Fruit fly (Drosophila melanogaster) whole organism, embryonic: ENCODE measurements around the gene Cpr64Ad.
A peak's percentile ranks its signal among the peaks of the same experiment; 100 is the strongest.

ENCODE experiments used
- Atf6 ChIP-seq: fragments of 200-800 bp; sonication (Bioruptor generic); IDR thresholded peaks from 2 replicates; pipeline ENCODE4 v1.3.6; 2022; ENCODE audit warnings: missing biosample characterization, missing genetic modification characterization
- Blimp-1 ChIP-seq: fragments of 200-800 bp; sonication (Bioruptor generic); optimal IDR thresholded peaks from 3 replicates; lab custom pipeline; 2018; ENCODE audit warnings: missing biosample characterization, missing genetic modification characterization, mild to moderate bottlenecking, moderate library complexity, missing genetic modification reagents
- BtbVII ChIP-seq: fragments of 200-800 bp; sonication (Bioruptor generic); optimal IDR thresholded peaks from 3 replicates; lab custom pipeline; 2017; ENCODE audit warnings: missing biosample characterization, mild to moderate bottlenecking, missing genetic modification characterization
- CG12391 ChIP-seq: fragments of 200-800 bp; sonication (Bioruptor generic); optimal IDR thresholded peaks from 3 replicates; lab custom pipeline; 2018; ENCODE audit warnings: missing biosample characterization, mild to moderate bottlenecking, missing genetic modification characterization, moderate library complexity
- CG12659 ChIP-seq: fragments of 200-800 bp; sonication (Bioruptor generic); optimal IDR thresholded peaks from 3 replicates; lab custom pipeline; 2017; ENCODE audit warnings: mild to moderate bottlenecking, missing biosample characterization, missing genetic modification reagents, missing genetic modification characterization
- CG12744 ChIP-seq: fragments of 200-800 bp; sonication (Bioruptor generic); optimal IDR thresholded peaks from 2 replicates; lab custom pipeline; 2016; ENCODE audit warnings: missing biosample characterization, missing genetic modification characterization
- CG13775 ChIP-seq: fragments of 200-800 bp; sonication (Bioruptor generic); optimal IDR thresholded peaks from 3 replicates; lab custom pipeline; 2017; ENCODE audit warnings: missing biosample characterization, mild to moderate bottlenecking, missing genetic modification characterization
- CG14860 ChIP-seq: fragments of 200-800 bp; sonication (Bioruptor generic); IDR thresholded peaks from 3 replicates; pipeline ENCODE4 v1.3.6; 2022; ENCODE audit warnings: missing biosample characterization, missing genetic modification characterization; ENCODE audit not compliant: partially characterized antibody
- CG1529 ChIP-seq: fragments of 200-800 bp; sonication (Bioruptor generic); optimal IDR thresholded peaks from 3 replicates; lab custom pipeline; 2018; ENCODE audit warnings: missing biosample characterization, missing genetic modification characterization
- CG15514 ChIP-seq: fragments of 200-800 bp; sonication (Bioruptor generic); optimal IDR thresholded peaks from 3 replicates; lab custom pipeline; 2017; ENCODE audit warnings: missing biosample characterization, missing genetic modification characterization, mild to moderate bottlenecking, moderate library complexity, missing genetic modification reagents
- CG18262 ChIP-seq: fragments of 200-800 bp; optimal IDR thresholded peaks from 3 replicates; lab custom pipeline; 2019; ENCODE audit warnings: missing biosample characterization, mild to moderate bottlenecking, missing genetic modification characterization, moderate library complexity
- CG18764 ChIP-seq: fragments of 200-800 bp; sonication (Bioruptor generic); optimal IDR thresholded peaks from 3 replicates; lab custom pipeline; 2016; ENCODE audit warnings: missing biosample characterization, missing genetic modification characterization
- CG2120 ChIP-seq: fragments of 200-800 bp; sonication (Bioruptor generic); optimal IDR thresholded peaks from 3 replicates; lab custom pipeline; 2016; ENCODE audit warnings: missing biosample characterization, missing genetic modification characterization
- CG2712 ChIP-seq: fragments of 200-800 bp; optimal IDR thresholded peaks from 3 replicates; lab custom pipeline; 2019; ENCODE audit warnings: missing biosample characterization, mild to moderate bottlenecking, missing genetic modification characterization, moderate library complexity
- CG32767 ChIP-seq: fragments of 200-800 bp; sonication (Bioruptor generic); IDR thresholded peaks from 2 replicates; pipeline ENCODE4 v1.3.6; 2022; ENCODE audit warnings: missing biosample characterization, missing genetic modification characterization
- CG34224 ChIP-seq: fragments of 200-800 bp; sonication (Bioruptor generic); IDR thresholded peaks from 3 replicates; pipeline ENCODE4 v1.3.6; 2022; ENCODE audit warnings: missing biosample characterization, missing genetic modification characterization; ENCODE audit not compliant: partially characterized antibody
- CG3847 ChIP-seq: fragments of 200-800 bp; sonication (Bioruptor generic); IDR thresholded peaks from 2 replicates; pipeline ENCODE4 v1.3.6; 2022; ENCODE audit warnings: missing biosample characterization, missing genetic modification characterization
- CG8388 ChIP-seq: fragments of 200-800 bp; sonication (Bioruptor generic); optimal IDR thresholded peaks from 2 replicates; lab custom pipeline; 2019; ENCODE audit warnings: missing biosample characterization, mild to moderate bottlenecking, missing genetic modification characterization, moderate library complexity
- Chrac-16 ChIP-seq: fragments of 200-800 bp; sonication (Bioruptor generic); optimal IDR thresholded peaks from 3 replicates; lab custom pipeline; 2016; ENCODE audit warnings: missing biosample characterization, missing genetic modification characterization
- Dll ChIP-seq: fragments of 200-800 bp; sonication (Bioruptor generic); IDR thresholded peaks from 4 replicates; pipeline ENCODE4 v1.3.6; 2022; ENCODE audit warnings: missing biosample characterization, missing genetic modification characterization; ENCODE audit not compliant: partially characterized antibody
- Dp ChIP-seq: fragments of 200-800 bp; sonication (Bioruptor generic); optimal IDR thresholded peaks from 2 replicates; lab custom pipeline; 2018; ENCODE audit warnings: missing biosample characterization, mild to moderate bottlenecking, missing genetic modification characterization, moderate library complexity
- Eip74EF ChIP-seq, 2 experiments: fragments of 200-800 bp in 1 of 2; fragments of >200 bp in 1 of 2; sonication (Bioruptor generic) in 1 of 2; optimal IDR thresholded peaks; 2 replicates each; lab custom pipeline; 2017 to 2019; ENCODE audit warnings: missing biosample characterization in 2 of 2, missing genetic modification characterization in 2 of 2, mild to moderate bottlenecking in 1 of 2, moderate library complexity in 1 of 2
- Ets97D ChIP-seq: fragments of 200-800 bp; sonication (Bioruptor generic); optimal IDR thresholded peaks from 3 replicates; lab custom pipeline; 2016; ENCODE audit warnings: missing biosample characterization, missing genetic modification characterization
- Hmr ChIP-seq: fragments of 200-800 bp; sonication (Bioruptor generic); optimal IDR thresholded peaks from 3 replicates; lab custom pipeline; 2017; ENCODE audit warnings: mild to moderate bottlenecking, missing biosample characterization, missing genetic modification reagents, missing genetic modification characterization
- Lhr ChIP-seq: fragments of 200-800 bp; sonication (Bioruptor generic); optimal IDR thresholded peaks from 3 replicates; lab custom pipeline; 2017; ENCODE audit warnings: mild to moderate bottlenecking, missing biosample characterization, missing genetic modification reagents, missing genetic modification characterization
- Max ChIP-seq: fragments of 200-800 bp; sonication (Bioruptor generic); optimal IDR thresholded peaks from 2 replicates; lab custom pipeline; 2016; ENCODE audit warnings: missing biosample characterization, mild to moderate bottlenecking, missing genetic modification characterization
- Myb ChIP-seq: fragments of 200-800 bp; sonication (Bioruptor generic); optimal IDR thresholded peaks from 2 replicates; lab custom pipeline; 2016; ENCODE audit warnings: missing biosample characterization, missing genetic modification characterization
- Nf-YC ChIP-seq: fragments of 200-800 bp; optimal IDR thresholded peaks from 3 replicates; lab custom pipeline; 2019; ENCODE audit warnings: missing biosample characterization, mild to moderate bottlenecking, missing genetic modification characterization, moderate library complexity
- Opbp ChIP-seq: fragments of 200-800 bp; sonication (Bioruptor generic); IDR thresholded peaks from 3 replicates; pipeline ENCODE4 v1.3.6; 2022; ENCODE audit warnings: missing biosample characterization, missing genetic modification characterization; ENCODE audit not compliant: partially characterized antibody
- Sin3A ChIP-seq: fragments of >200 bp; optimal IDR thresholded peaks from 2 replicates; lab custom pipeline; 2018
- TFAM ChIP-seq: fragments of 200-800 bp; sonication (Bioruptor generic); optimal IDR thresholded peaks from 2 replicates; lab custom pipeline; 2017; ENCODE audit warnings: missing biosample characterization, missing genetic modification characterization, inconsistent platforms
- abd-A ChIP-seq: fragments of 200-800 bp; sonication (Bioruptor generic); optimal IDR thresholded peaks from 3 replicates; lab custom pipeline; 2019; ENCODE audit warnings: missing biosample characterization, mild to moderate bottlenecking, missing genetic modification characterization, moderate library complexity
- bbx ChIP-seq: fragments of 200-800 bp; sonication (Bioruptor generic); IDR thresholded peaks from 2 replicates; pipeline ENCODE4 v1.3.6; 2022; ENCODE audit warnings: missing biosample characterization, missing genetic modification characterization; ENCODE audit not compliant: partially characterized antibody
- bigmax ChIP-seq: fragments of 200-800 bp; sonication (Bioruptor generic); optimal IDR thresholded peaks from 2 replicates; lab custom pipeline; 2018; ENCODE audit warnings: missing biosample characterization, mild to moderate bottlenecking, missing genetic modification characterization
- chn ChIP-seq: fragments of 200-800 bp; sonication (Bioruptor generic); optimal IDR thresholded peaks from 2 replicates; lab custom pipeline; 2016; ENCODE audit warnings: missing biosample characterization, missing genetic modification characterization
- ci ChIP-seq: fragments of 200-800 bp; sonication (Bioruptor generic); IDR thresholded peaks from 3 replicates; pipeline ENCODE4 v1.3.6; 2022; ENCODE audit warnings: missing biosample characterization, missing genetic modification characterization
- dm ChIP-seq: fragments of 200-800 bp; sonication (Bioruptor generic); optimal IDR thresholded peaks from 3 replicates; lab custom pipeline; 2016; ENCODE audit warnings: missing biosample characterization, missing genetic modification characterization
- eve ChIP-seq, 2 experiments: fragments of >200 bp; optimal IDR thresholded peaks; 2 replicates each; lab custom pipeline; 2017; ENCODE audit warnings: missing biosample characterization in 2 of 2, missing genetic modification characterization in 2 of 2
- gem ChIP-seq: fragments of 200-800 bp; sonication (Bioruptor generic); optimal IDR thresholded peaks from 2 replicates; lab custom pipeline; 2019; ENCODE audit warnings: missing biosample characterization, mild to moderate bottlenecking, missing genetic modification characterization, moderate library complexity
- hbn ChIP-seq: fragments of 200-800 bp; sonication (Bioruptor generic); IDR thresholded peaks from 2 replicates; pipeline ENCODE4 v1.3.6; 2022; ENCODE audit warnings: missing biosample characterization, missing genetic modification characterization; ENCODE audit not compliant: partially characterized antibody
- nmo ChIP-seq: fragments of 200-800 bp; sonication (Bioruptor generic); optimal IDR thresholded peaks from 2 replicates; lab custom pipeline; 2018; ENCODE audit warnings: missing biosample characterization, mild to moderate bottlenecking, missing genetic modification characterization, moderate library complexity
- prd ChIP-seq, 3 experiments: fragments of >200 bp in 2 of 3; fragments of 200-800 bp in 1 of 3; sonication (Bioruptor generic) in 1 of 3; optimal IDR thresholded peaks in 2 of 3; IDR thresholded peaks in 1 of 3; 2 replicates in 2 of 3; 3 replicates in 1 of 3; pipeline versions ENCODE4 v1.3.6 to Lab custom; 2017 to 2022; ENCODE audit warnings: missing biosample characterization in 1 of 3, missing genetic modification characterization in 1 of 3
- row ChIP-seq: fragments of 200-800 bp; sonication (Bioruptor generic); IDR thresholded peaks from 3 replicates; pipeline ENCODE4 v1.3.6; 2022; ENCODE audit warnings: missing biosample characterization, missing genetic modification characterization
- sd ChIP-seq: fragments of 200-800 bp; sonication (Bioruptor generic); optimal IDR thresholded peaks from 3 replicates; lab custom pipeline; 2018; ENCODE audit warnings: missing biosample characterization, mild to moderate bottlenecking, missing genetic modification characterization, moderate library complexity
- tin ChIP-seq: fragments of 200-800 bp; sonication (Bioruptor generic); optimal IDR thresholded peaks from 3 replicates; lab custom pipeline; 2016; ENCODE audit warnings: missing biosample characterization, missing genetic modification characterization
- trem ChIP-seq: fragments of 200-800 bp; optimal IDR thresholded peaks from 3 replicates; lab custom pipeline; 2019; ENCODE audit warnings: missing biosample characterization, mild to moderate bottlenecking, missing genetic modification characterization, moderate library complexity
- vnd ChIP-seq: fragments of 200-800 bp; sonication (Bioruptor generic); IDR thresholded peaks from 3 replicates; pipeline ENCODE4 v1.3.6; 2022; ENCODE audit warnings: missing biosample characterization, missing genetic modification characterization; ENCODE audit not compliant: partially characterized antibody
- yki ChIP-seq: fragments of >200 bp; optimal IDR thresholded peaks from 3 replicates; lab custom pipeline; 2018
- zfh1 ChIP-seq: fragments of 200-800 bp; sonication (Bioruptor generic); IDR thresholded peaks from 3 replicates; pipeline ENCODE4 v1.3.6; 2022; ENCODE audit warnings: missing biosample characterization, missing genetic modification characterization

The Cpr64Ad gene

dm6 chr3L:4262384-4262783 is 47.2 kb downstream of the Cpr64Ad start, which contains the start of the genes CG11586 and VhaM9.7-a (continued):
- TF ChIP-seq CG8388 (GFP tag; lab: Kevin White, UChicago) (peak; percentile 20), prd (optimal IDR thresholded peaks at IDR 0.05; lab: Kevin White, UChicago) (no peak), prd (GFP tag; IDR thresholded peaks at IDR 0.05; lab: Robert Waterston, UW) (no peak), TFAM (GFP tag; lab: Kevin White, UChicago) (no peak), sd (tag; lab: Kevin White, UChicago) (peak; percentile 21), Lhr (peak; percentile 31), eve (GFP tag; optimal IDR thresholded peaks at IDR 0.05; lab: Kevin White, UChicago) (no peak), Hmr (peak; percentile 25), Nf-YC (tag; lab: Kevin White, UChicago) (peak; percentile 22), CG12659 (GFP tag; lab: Kevin White, UChicago) (peak; percentile 68), CG18262 (peak; percentile 11), Sin3A (peak; percentile 19), abd-A (tag; lab: Kevin White, UChicago) (peak; percentile 21), bbx (GFP tag; lab: Robert Waterston, UW) (0 out of 2 replicates have a peak, but pooled peaks have one; percentile 9), CG32767 (GFP tag; lab: Robert Waterston, UW) (0 out of 2 replicates have a peak, but pooled peaks have one; percentile 20), hbn (GFP tag; lab: Robert Waterston, UW) (peak; percentile 69), Dp (GFP tag; lab: Kevin White, UChicago) (peak; percentile 50), dm (GFP tag; lab: Kevin White, UChicago) (peak; percentile 1), CG12744 (GFP tag; lab: Kevin White, UChicago) (no peak), gem (tag; lab: Kevin White, UChicago) (peak; percentile 49), Blimp-1 (GFP tag; lab: Kevin White, UChicago) (peak; percentile 24), row (GFP tag; lab: Robert Waterston, UW) (peak; percentile 51), ci (GFP tag; lab: Robert Waterston, UW) (no peak), CG13775 (peak; percentile 49), trem (peak; percentile 99), CG2712 (tag; lab: Kevin White, UChicago) (peak; percentile 40), Eip74EF (GFP tag; optimal IDR thresholded peaks at IDR 0.05; lab: Kevin White, UChicago) (peak in 1 of 2 experiments; percentile 8), Opbp (0 out of 3 replicates have a peak, but pooled peaks have one; percentile 17), CG3847 (GFP tag; lab: Robert Waterston, UW) (no peak), CG12391 (tag; lab: Kevin White, UChicago) (peak; percentile 50), yki (lab: Kevin White, UChicago) (no peak), nmo (GFP tag; lab: Kevin White, UChicago) (peak; percentile 50), Chrac-16 (GFP tag; lab: Kevin White, UChicago) (peak; percentile 2), CG2120 (GFP tag; lab: Kevin White, UChicago) (peak; percentile 17), chn (GFP tag; lab: Kevin White, UChicago) (no peak), Atf6 (GFP tag; lab: Robert Waterston, UW) (0 out of 2 replicates have a peak, but pooled peaks have one; percentile 23), vnd (GFP tag; lab: Robert Waterston, UW) (peak; percentile 64; the same call in 2 of the 3 replicates), zfh1 (GFP tag; lab: Robert Waterston, UW) (peak; percentile 20; the same call in 1 of the 3 replicates), bigmax (no peak), CG18764 (peak; percentile 2), tin (GFP tag; lab: Kevin White, UChicago) (peak; percentile 26), Dll (GFP tag; lab: Robert Waterston, UW) (peak; percentile 78), BtbVII (GFP tag; lab: Kevin White, UChicago) (no peak), CG14860 (GFP tag; lab: Robert Waterston, UW) (peak; percentile 71; the same call in 2 of the 3 replicates), Max (GFP tag; lab: Kevin White, UChicago) (peak; percentile 25), CG15514 (GFP tag; lab: Kevin White, UChicago) (peak; percentile 92), Ets97D (peak; percentile 86), Myb (GFP tag; lab: Kevin White, UChicago) (peak; percentile 68), CG1529 (GFP tag; lab: Kevin White, UChicago) (no peak), CG34224 (GFP tag; lab: Robert Waterston, UW) (peak; percentile 71)
